Fruit fly (Drosophila melanogaster) whole organism, embryonic: ENCODE measurements around the gene CG10252.

Experiments
- Adf1 ChIP-seq: fragments of 200-800 bp; sonication (Bioruptor generic); IDR thresholded peaks from 2 replicates; pipeline ENCODE4 v1.3.6; 2022; ENCODE audit warnings: missing biosample characterization, missing genetic modification characterization
- Aef1 ChIP-seq: fragments of 200-800 bp; sonication (Bioruptor generic); IDR thresholded peaks from 3 replicates; pipeline ENCODE4 v1.3.6; 2022; ENCODE audit warnings: missing biosample characterization, missing genetic modification characterization
- Bdp1 ChIP-seq: fragments of 200-800 bp; sonication (Bioruptor generic); optimal IDR thresholded peaks from 3 replicates; lab custom pipeline; 2016; ENCODE audit warnings: missing biosample characterization, missing genetic modification characterization
- CG10209 ChIP-seq: fragments of 200-800 bp; sonication (Bioruptor generic); optimal IDR thresholded peaks from 3 replicates; lab custom pipeline; 2017; ENCODE audit warnings: missing biosample characterization, mild to moderate bottlenecking, missing genetic modification characterization, missing genetic modification reagents
- CG11093 ChIP-seq: fragments of 200-800 bp; sonication (Bioruptor generic); IDR thresholded peaks from 3 replicates; pipeline ENCODE4 v1.3.6; 2022; ENCODE audit warnings: missing biosample characterization, missing genetic modification characterization
- CG11723 ChIP-seq: fragments of 200-800 bp; sonication (Bioruptor generic); optimal IDR thresholded peaks from 2 replicates; lab custom pipeline; 2017; ENCODE audit warnings: missing biosample characterization, mild to moderate bottlenecking, missing genetic modification characterization
- CG14710 ChIP-seq: fragments of 200-800 bp; sonication (Bioruptor generic); optimal IDR thresholded peaks from 3 replicates; lab custom pipeline; 2019; ENCODE audit warnings: missing biosample characterization, mild to moderate bottlenecking, missing genetic modification characterization, moderate library complexity
- CG15514 ChIP-seq: fragments of 200-800 bp; sonication (Bioruptor generic); optimal IDR thresholded peaks from 3 replicates; lab custom pipeline; 2017; ENCODE audit warnings: missing biosample characterization, missing genetic modification characterization, mild to moderate bottlenecking, moderate library complexity, missing genetic modification reagents
- CG1602 ChIP-seq: fragments of 200-800 bp; sonication (Bioruptor generic); optimal IDR thresholded peaks from 3 replicates; lab custom pipeline; 2016; ENCODE audit warnings: missing biosample characterization, missing genetic modification characterization
- CG1792 ChIP-seq: fragments of 200-800 bp; sonication (Bioruptor generic); optimal IDR thresholded peaks from 2 replicates; lab custom pipeline; 2016; ENCODE audit warnings: missing biosample characterization, missing genetic modification characterization
- CG2199 ChIP-seq: fragments of 200-800 bp; sonication (Bioruptor generic); IDR thresholded peaks from 3 replicates; pipeline ENCODE4 v1.3.6; 2022; ENCODE audit warnings: missing biosample characterization, missing genetic modification characterization
- CG31388 ChIP-seq: fragments of 200-800 bp; sonication (Bioruptor generic); optimal IDR thresholded peaks from 2 replicates; lab custom pipeline; 2016; ENCODE audit warnings: missing biosample characterization, missing genetic modification characterization
- CG33557 ChIP-seq: fragments of 200-800 bp; sonication (Bioruptor generic); optimal IDR thresholded peaks from 2 replicates; lab custom pipeline; 2019; ENCODE audit warnings: missing biosample characterization, mild to moderate bottlenecking, missing genetic modification characterization, moderate library complexity
- CG3407 ChIP-seq: fragments of 200-800 bp; sonication (Bioruptor generic); optimal IDR thresholded peaks from 2 replicates; lab custom pipeline; 2018; ENCODE audit warnings: missing biosample characterization, mild to moderate bottlenecking, missing genetic modification characterization
- CG34376 ChIP-seq: fragments of 200-800 bp; sonication (Bioruptor generic); optimal IDR thresholded peaks from 2 replicates; lab custom pipeline; 2018; ENCODE audit warnings: missing biosample characterization, mild to moderate bottlenecking, missing genetic modification characterization
- CG4617 ChIP-seq: fragments of 200-800 bp; sonication (Bioruptor generic); optimal IDR thresholded peaks from 3 replicates; lab custom pipeline; 2016; ENCODE audit warnings: missing biosample characterization, missing genetic modification characterization, borderline replicate concordance
- CG4730 ChIP-seq: fragments of 200-800 bp; sonication (Bioruptor generic); IDR thresholded peaks from 2 replicates; pipeline ENCODE4 v1.3.6; 2022; ENCODE audit warnings: missing biosample characterization, missing genetic modification characterization
- CG5180 ChIP-seq: fragments of 200-800 bp; sonication (Bioruptor generic); optimal IDR thresholded peaks from 3 replicates; lab custom pipeline; 2017; ENCODE audit warnings: missing biosample characterization, missing genetic modification characterization, mild to moderate bottlenecking, moderate library complexity, missing genetic modification reagents
- CG5245 ChIP-seq: fragments of 200-800 bp; sonication (Bioruptor generic); optimal IDR thresholded peaks from 3 replicates; lab custom pipeline; 2016; ENCODE audit warnings: missing biosample characterization, missing genetic modification characterization
- CG8290 ChIP-seq, 3 experiments: fragments of 200-800 bp; sonication (Bioruptor generic); optimal IDR thresholded peaks; 2 replicates each; lab custom pipeline; 2016 to 2019; ENCODE audit warnings: missing biosample characterization in 3 of 3, missing genetic modification characterization in 3 of 3, mild to moderate bottlenecking in 2 of 3, moderate library complexity in 1 of 3
- CG8359 ChIP-seq: fragments of 200-800 bp; sonication (Bioruptor generic); optimal IDR thresholded peaks from 2 replicates; lab custom pipeline; 2017; ENCODE audit warnings: missing biosample characterization, mild to moderate bottlenecking, missing genetic modification characterization, borderline replicate concordance
- CG8944 ChIP-seq: fragments of 200-800 bp; sonication (Bioruptor generic); optimal IDR thresholded peaks from 3 replicates; lab custom pipeline; 2016; ENCODE audit warnings: missing biosample characterization, missing genetic modification characterization
- CG9876 ChIP-seq: fragments of 200-800 bp; sonication (Bioruptor generic); optimal IDR thresholded peaks from 2 replicates; lab custom pipeline; 2016; ENCODE audit warnings: missing biosample characterization, missing genetic modification characterization
- Deaf1 ChIP-seq: fragments of 200-800 bp; optimal IDR thresholded peaks from 3 replicates; lab custom pipeline; 2019; ENCODE audit warnings: missing biosample characterization, mild to moderate bottlenecking, missing genetic modification characterization, moderate library complexity
- Dip2 ChIP-seq: fragments of 200-800 bp; sonication (Bioruptor generic); IDR thresholded peaks from 2 replicates; pipeline ENCODE4 v1.3.6; 2022; ENCODE audit warnings: missing biosample characterization, missing genetic modification characterization
- Dip3 ChIP-seq: fragments of 200-800 bp; sonication (Bioruptor generic); optimal IDR thresholded peaks from 3 replicates; lab custom pipeline; 2016; ENCODE audit warnings: missing biosample characterization, missing genetic modification characterization
- Dll ChIP-seq: fragments of 200-800 bp; sonication (Bioruptor generic); IDR thresholded peaks from 4 replicates; pipeline ENCODE4 v1.3.6; 2022; ENCODE audit warnings: missing biosample characterization, missing genetic modification characterization; ENCODE audit not compliant: partially characterized antibody
- Drgx ChIP-seq: fragments of 200-800 bp; sonication (Bioruptor generic); IDR thresholded peaks from 2 replicates; pipeline ENCODE4 v1.3.6; 2022; ENCODE audit warnings: missing biosample characterization, missing genetic modification characterization
- HHEX ChIP-seq: fragments of 200-800 bp; sonication (Bioruptor generic); optimal IDR thresholded peaks from 3 replicates; lab custom pipeline; 2017; ENCODE audit warnings: missing biosample characterization, mild to moderate bottlenecking, missing genetic modification characterization, missing genetic modification reagents
- HmgZ ChIP-seq: fragments of 200-800 bp; sonication (Bioruptor generic); optimal IDR thresholded peaks from 2 replicates; lab custom pipeline; 2018; ENCODE audit warnings: missing biosample characterization, mild to moderate bottlenecking, missing genetic modification characterization
- Lhr ChIP-seq: fragments of 200-800 bp; sonication (Bioruptor generic); optimal IDR thresholded peaks from 3 replicates; lab custom pipeline; 2017; ENCODE audit warnings: mild to moderate bottlenecking, missing biosample characterization, missing genetic modification reagents, missing genetic modification characterization
- Six4 ChIP-seq: fragments of 200-800 bp; sonication (Bioruptor generic); optimal IDR thresholded peaks from 2 replicates; lab custom pipeline; 2016; ENCODE audit warnings: missing biosample characterization, missing genetic modification characterization
- Xrp1 ChIP-seq: fragments of 200-800 bp; sonication (Bioruptor generic); IDR thresholded peaks from 2 replicates; pipeline ENCODE4 v1.3.6; 2022; ENCODE audit warnings: missing biosample characterization, missing genetic modification characterization
- bcd ChIP-seq: fragments of 200-800 bp; sonication (Bioruptor generic); optimal IDR thresholded peaks from 2 replicates; lab custom pipeline; 2017; ENCODE audit warnings: missing biosample characterization, mild to moderate bottlenecking, missing genetic modification characterization
- bigmax ChIP-seq: fragments of 200-800 bp; sonication (Bioruptor generic); optimal IDR thresholded peaks from 2 replicates; lab custom pipeline; 2018; ENCODE audit warnings: missing biosample characterization, mild to moderate bottlenecking, missing genetic modification characterization
- cato ChIP-seq: fragments of 200-800 bp; sonication (Bioruptor generic); optimal IDR thresholded peaks from 2 replicates; lab custom pipeline; 2016; ENCODE audit warnings: missing biosample characterization, missing genetic modification characterization, borderline replicate concordance
- en ChIP-seq: fragments of 200-800 bp; sonication (Bioruptor generic); optimal IDR thresholded peaks from 2 replicates; lab custom pipeline; 2016; ENCODE audit warnings: missing biosample characterization, missing genetic modification characterization
- eve ChIP-seq, 2 experiments: fragments of >200 bp; optimal IDR thresholded peaks; 2 replicates each; lab custom pipeline; 2017; ENCODE audit warnings: missing biosample characterization in 2 of 2, missing genetic modification characterization in 2 of 2
- gfzf ChIP-seq: fragments of 200-800 bp; sonication (Bioruptor generic); optimal IDR thresholded peaks from 2 replicates; lab custom pipeline; 2016; ENCODE audit warnings: missing biosample characterization, mild to moderate bottlenecking, missing genetic modification characterization, moderate library complexity
- h ChIP-seq: fragments of >200 bp; optimal IDR thresholded peaks from 2 replicates; lab custom pipeline; 2017
- ham ChIP-seq: fragments of 200-800 bp; sonication (Bioruptor generic); IDR thresholded peaks from 2 replicates; pipeline ENCODE4 v1.3.6; 2022; ENCODE audit warnings: missing biosample characterization, missing genetic modification characterization
- lab ChIP-seq: fragments of 200-800 bp; sonication (Bioruptor generic); optimal IDR thresholded peaks from 3 replicates; lab custom pipeline; 2017; ENCODE audit warnings: missing biosample characterization, missing genetic modification characterization, mild to moderate bottlenecking, moderate library complexity, missing genetic modification reagents
- luna ChIP-seq: fragments of 200-800 bp; sonication (Bioruptor generic); optimal IDR thresholded peaks from 2 replicates; lab custom pipeline; 2016; ENCODE audit warnings: missing biosample characterization, missing genetic modification characterization
- ro ChIP-seq: fragments of 200-800 bp; sonication (Bioruptor generic); IDR thresholded peaks from 2 replicates; pipeline ENCODE4 v1.3.6; 2022; ENCODE audit warnings: missing biosample characterization, missing genetic modification characterization
- sna ChIP-seq: fragments of 200-800 bp; sonication (Bioruptor generic); IDR thresholded peaks from 2 replicates; pipeline ENCODE4 v1.3.6; 2022; ENCODE audit warnings: missing biosample characterization, missing genetic modification characterization; ENCODE audit not compliant: partially characterized antibody
- sr ChIP-seq: fragments of 200-800 bp; sonication (Bioruptor generic); IDR thresholded peaks from 3 replicates; pipeline ENCODE4 v1.3.6; 2022; ENCODE audit warnings: missing biosample characterization, missing genetic modification characterization
- toy ChIP-seq: fragments of 200-800 bp; sonication (Bioruptor generic); IDR thresholded peaks from 2 replicates; pipeline ENCODE4 v1.3.6; 2022; ENCODE audit warnings: missing biosample characterization, missing genetic modification characterization
- zen ChIP-seq: fragments of 200-800 bp; sonication (Bioruptor generic); optimal IDR thresholded peaks from 3 replicates; lab custom pipeline; 2018; ENCODE audit warnings: missing biosample characterization, mild to moderate bottlenecking, missing genetic modification characterization, moderate library complexity

The CG10252 gene

dm6 chr3R:23678349-23679193, 17.5 kb downstream of the CG10252 start, which contains the start of gene GILT2 (continued):
- TF ChIP-seq CG8290 (GFP tag; optimal IDR thresholded peaks at IDR 0.05; lab: Kevin White, UChicago), result peak; percentile 68
- TF ChIP-seq CG8290 (tag; optimal IDR thresholded peaks at IDR 0.05; lab: Kevin White, UChicago), result peak; percentile 1 to 68
- TF ChIP-seq h (lab: Kevin White, UChicago), result no peak
- peak; percentile 88 for TF ChIP-seq CG33557 (GFP tag; lab: Kevin White, UChicago)
- TF ChIP-seq bcd, result peak; percentile 92
- TF ChIP-seq luna (GFP tag; lab: Kevin White, UChicago), result no peak
- TF ChIP-seq Dll (GFP tag; lab: Robert Waterston, UW), result no peak
- peak; percentile 85 for TF ChIP-seq CG1602 (GFP tag; lab: Kevin White, UChicago)
- peak; percentile 88 for TF ChIP-seq CG4730 (GFP tag; lab: Robert Waterston, UW)
- peak; percentile 76 for TF ChIP-seq Adf1 (GFP tag; lab: Robert Waterston, UW)
- TF ChIP-seq HHEX (GFP tag; lab: Kevin White, UChicago), result peak; percentile 92
- TF ChIP-seq zen, result peak; percentile 93
- TF ChIP-seq gfzf (GFP tag; lab: Kevin White, UChicago), result no peak
- TF ChIP-seq CG11723, result peak; percentile 90
- TF ChIP-seq Deaf1 (tag; lab: Kevin White, UChicago), result peak; percentile 71
- TF ChIP-seq CG1792 (GFP tag; lab: Kevin White, UChicago), result peak; percentile 44
- TF ChIP-seq ro (GFP tag; lab: Robert Waterston, UW), result peak; percentile 70
- TF ChIP-seq Six4 (GFP tag; lab: Kevin White, UChicago), result peak; percentile 83
- peak; percentile 73; the same call in 2 of the 3 replicates for TF ChIP-seq CG2199 (GFP tag; lab: Robert Waterston, UW)
- peak; percentile 97 for TF ChIP-seq Xrp1 (GFP tag; lab: Robert Waterston, UW)
- TF ChIP-seq bigmax (GFP tag; lab: Kevin White, UChicago), result no peak
- peak; percentile 84 for TF ChIP-seq CG11093 (GFP tag; lab: Robert Waterston, UW)
- peak; percentile 91 for TF ChIP-seq CG10209 (GFP tag; lab: Kevin White, UChicago)
- peak; percentile 50; the same call in 2 of the 3 replicates for TF ChIP-seq sr (GFP tag; lab: Robert Waterston, UW)
- peak; percentile 90 for TF ChIP-seq Aef1
- TF ChIP-seq Drgx, result peak; percentile 43; the same call in 1 of the 2 replicates
- TF ChIP-seq sna (GFP tag; lab: Robert Waterston, UW), result no peak
- TF ChIP-seq Dip2 (GFP tag; lab: Robert Waterston, UW), result no peak
- TF ChIP-seq eve (GFP tag; optimal IDR thresholded peaks at IDR 0.05; lab: Kevin White, UChicago), result no peak
- peak; percentile 97 for TF ChIP-seq lab
- TF ChIP-seq en (GFP tag; lab: Kevin White, UChicago), result no peak
- peak; percentile 26 for TF ChIP-seq Dip3 (GFP tag; lab: Kevin White, UChicago)
- TF ChIP-seq Lhr (GFP tag; lab: Kevin White, UChicago), result peak; percentile 59
- TF ChIP-seq CG3407 (GFP tag; lab: Kevin White, UChicago), result peak; percentile 79
- peak; percentile 81 for TF ChIP-seq CG34376
- peak; percentile 89 for TF ChIP-seq CG5245
- TF ChIP-seq CG15514, result peak; percentile 85
- TF ChIP-seq CG14710, result peak; percentile 90
- peak; percentile 83 for TF ChIP-seq CG5180 (GFP tag; lab: Kevin White, UChicago)
- peak; percentile 61 for TF ChIP-seq CG4617 (GFP tag; lab: Kevin White, UChicago)
- TF ChIP-seq CG8944, result peak; percentile 57
- 0 out of 2 replicates have a peak, but pooled peaks have one; percentile 28 for TF ChIP-seq ham (GFP tag; lab: Robert Waterston, UW)
- peak; percentile 85 for TF ChIP-seq cato (GFP tag; lab: Kevin White, UChicago)
- peak; percentile 48 for TF ChIP-seq toy (GFP tag; lab: Robert Waterston, UW)
- TF ChIP-seq CG31388 (GFP tag; lab: Kevin White, UChicago), result peak; percentile 76
- peak; percentile 81 for TF ChIP-seq CG8359 (GFP tag; lab: Kevin White, UChicago)
- TF ChIP-seq HmgZ (tag; lab: Kevin White, UChicago), result peak; percentile 81
- no peak for TF ChIP-seq CG9876 (GFP tag; lab: Kevin White, UChicago)
- TF ChIP-seq Bdp1 (GFP tag; lab: Kevin White, UChicago), result peak; percentile 49
